Worm (Caenorhabditis elegans): Measurements from ENCODE around the gene Y54G2A.12.

DNA sequence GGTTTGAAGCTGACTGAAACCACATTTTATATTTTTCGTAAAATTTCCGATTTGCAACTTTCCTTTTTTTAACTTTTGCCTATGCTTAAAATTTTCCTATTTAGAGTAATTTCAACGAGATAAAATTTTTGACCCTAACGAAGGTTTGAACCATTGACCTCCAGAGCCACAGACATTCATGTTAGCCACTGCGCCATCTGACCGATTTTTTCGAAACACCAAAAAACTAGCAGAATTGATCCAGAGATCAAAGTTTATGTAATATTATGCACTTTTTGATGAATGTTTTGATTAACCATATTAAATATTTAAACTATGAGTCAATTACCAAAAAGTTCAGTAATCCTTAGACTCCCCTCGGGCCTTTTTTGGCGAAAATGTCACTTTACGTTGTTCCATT is 24.6 kb downstream of the Y54G2A.12 start:
- TF ChIP-seq ceh-36 (tag; optimal IDR thresholded peaks at IDR 0.05): no peak
- TF ChIP-seq ceh-13 (GFP tag; optimal IDR thresholded peaks at IDR 0.05): no peak
- no peak for TF ChIP-seq hmg-4 (GFP tag; optimal IDR thresholded peaks at IDR 0.05)
- no peak for TF ChIP-seq hmbx-1 (tag; optimal IDR thresholded peaks at IDR 0.05)
- no peak for TF ChIP-seq pes-1 (GFP tag; IDR thresholded peaks at IDR 0.05)
